Fruit fly (Drosophila melanogaster): ENCODE results near the gene Tomosyn.

dm6 chrX:12682403-12682958 is 51.1 kb downstream of the Tomosyn start:
- TF ChIP-seq CG8478 (optimal IDR thresholded peaks at IDR 0.05): no peak
- no peak for TF ChIP-seq CTCF (optimal IDR thresholded peaks at IDR 0.05)
